Worm (Caenorhabditis elegans) whole organism, midembryonic: ENCODE measurements around the gene W09B6.4.

Experiments used
- T22C8.4 ChIP-seq: fragments of 200-800 bp; sonication (Bioruptor generic); IDR thresholded peaks from 2 replicates; pipeline ENCODE4 v1.3.6; 2022; ENCODE audit warnings: missing genetic modification characterization, missing compliant biosample characterization
- cog-1 ChIP-seq: sonication (generic microtip); optimal IDR thresholded peaks from 2 replicates; lab custom pipeline; 2016; ENCODE audit warnings: missing genetic modification characterization, missing compliant biosample characterization
- flt-1 ChIP-seq: fragments of 200-800 bp; sonication (Bioruptor generic); IDR thresholded peaks from 2 replicates; pipeline ENCODE4 v1.3.6; 2022; ENCODE audit warnings: missing genetic modification characterization, missing compliant biosample characterization
- klf-2 ChIP-seq: fragments of 200-800 bp; sonication (Bioruptor generic); conservative IDR thresholded peaks from 2 replicates; pipeline ENCODE4 v1.3.6; 2022; ENCODE audit warnings: missing genetic modification reagents, missing genetic modification characterization, missing compliant biosample characterization
- med-1 ChIP-seq: sonication (generic microtip); optimal IDR thresholded peaks from 2 replicates; lab custom pipeline; 2017; ENCODE audit warnings: missing genetic modification characterization, mild to moderate bottlenecking, missing compliant biosample characterization, antibody characterized with exemption, missing genetic modification reagents; ENCODE audit not compliant: insufficient read depth
- ref-1 ChIP-seq: fragments of 200-800 bp; sonication (Bioruptor generic); conservative IDR thresholded peaks from 2 replicates; pipeline ENCODE4 v1.3.6; 2022; ENCODE audit warnings: missing genetic modification reagents, missing genetic modification characterization, missing compliant biosample characterization
- tab-1 ChIP-seq: fragments of 200-800 bp; sonication (Bioruptor generic); IDR thresholded peaks from 2 replicates; pipeline ENCODE4 v1.3.6; 2022; ENCODE audit warnings: missing genetic modification characterization, missing compliant biosample characterization
- ztf-23 ChIP-seq: fragments of 200-800 bp; sonication (Bioruptor generic); IDR thresholded peaks from 2 replicates; pipeline ENCODE4 v1.3.6; 2022; ENCODE audit warnings: missing genetic modification reagents, missing genetic modification characterization, missing compliant biosample characterization
- ztf-29 ChIP-seq: fragments of 200-800 bp; sonication (Bioruptor generic); IDR thresholded peaks from 2 replicates; pipeline ENCODE4 v1.3.6; 2022; ENCODE audit warnings: missing genetic modification reagents, missing genetic modification characterization, missing compliant biosample characterization

W09B6.4 gene

DNA sequence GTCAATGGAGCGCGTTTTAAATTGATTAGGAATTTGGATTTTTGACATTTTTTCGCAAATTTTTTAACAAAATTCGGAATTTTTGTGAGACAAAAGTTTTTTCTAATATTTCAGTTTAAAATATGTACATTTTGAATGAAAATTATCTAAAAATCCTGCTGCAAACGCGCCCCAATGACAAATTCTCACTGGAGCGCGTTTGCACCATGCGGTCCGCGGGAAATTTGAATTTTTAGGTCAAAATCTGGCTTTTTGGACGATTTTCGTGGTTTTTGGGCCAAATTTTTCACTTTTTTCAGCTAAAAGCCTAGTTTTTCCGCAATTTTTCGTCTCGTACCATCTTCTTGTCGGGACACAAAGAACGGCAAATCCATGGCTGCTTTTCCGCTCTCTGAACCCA lies 7.9 kb downstream of the W09B6.4 start:
- TF ChIP-seq ztf-23 (GFP tag; lab: Robert Waterston, UW) (no peak), med-1 (GFP tag; lab: Kevin White, UChicago) (no peak), T22C8.4 (GFP tag; lab: Robert Waterston, UW) (no peak), ref-1 (GFP tag; lab: Robert Waterston, UW) (no peak), flt-1 (GFP tag; lab: Robert Waterston, UW) (no peak), klf-2 (GFP tag; lab: Robert Waterston, UW) (no peak), cog-1 (tag; lab: Kevin White, UChicago) (no peak), tab-1 (GFP tag; lab: Robert Waterston, UW) (no peak), ztf-29 (GFP tag; lab: Robert Waterston, UW) (no peak)

- no peak for TF ChIP-seq cog-1 (tag; lab: Kevin White, UChicago)
- no peak for TF ChIP-seq med-1 (GFP tag; lab: Kevin White, UChicago)
- no peak for TF ChIP-seq ref-1 (GFP tag; lab: Robert Waterston, UW)
- no peak for TF ChIP-seq flt-1 (GFP tag; lab: Robert Waterston, UW)
- no peak for TF ChIP-seq ztf-23 (GFP tag; lab: Robert Waterston, UW)
- TF ChIP-seq ztf-29 (GFP tag; lab: Robert Waterston, UW), result no peak
- TF ChIP-seq T22C8.4 (GFP tag; lab: Robert Waterston, UW), result no peak
- TF ChIP-seq klf-2 (GFP tag; lab: Robert Waterston, UW), result no peak
- no peak for TF ChIP-seq tab-1 (GFP tag; lab: Robert Waterston, UW)
These were observed 8.8 kb downstream of the W09B6.4 start for ce11 chrII:1131821-1132220.

ce11 chrII:1131367-1131766 lies 9.3 kb downstream of the W09B6.4 start:
- TF ChIP-seq klf-2 (GFP tag; lab: Robert Waterston, UW), result no peak
- TF ChIP-seq ztf-23 (GFP tag; lab: Robert Waterston, UW), result no peak
- TF ChIP-seq T22C8.4 (GFP tag; lab: Robert Waterston, UW), result no peak
- no peak for TF ChIP-seq ref-1 (GFP tag; lab: Robert Waterston, UW)
- no peak for TF ChIP-seq med-1 (GFP tag; lab: Kevin White, UChicago)

DNA sequence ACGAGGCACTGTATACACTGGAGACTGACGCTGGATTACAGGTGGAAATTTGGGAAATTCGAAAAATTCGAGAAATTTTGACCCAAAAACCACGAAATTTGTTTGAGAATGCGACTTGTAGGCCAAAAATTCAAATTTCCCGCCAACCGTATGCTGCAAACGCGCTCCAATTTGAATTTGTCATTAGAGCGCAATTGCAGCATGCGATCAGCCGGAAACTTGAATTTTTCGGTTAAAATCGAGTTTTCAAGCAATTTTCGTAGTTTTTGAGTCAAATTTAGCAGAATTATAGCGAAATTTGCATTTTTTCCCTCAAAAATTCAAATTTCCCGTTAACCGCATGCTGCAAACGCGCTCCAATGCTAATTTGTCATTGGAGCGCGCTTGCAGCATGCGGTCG lies 10.4 kb downstream of the W09B6.4 start:
- TF ChIP-seq cog-1 (tag; lab: Kevin White, UChicago) (no peak), klf-2 (GFP tag; lab: Robert Waterston, UW) (no peak), med-1 (GFP tag; lab: Kevin White, UChicago) (no peak), tab-1 (GFP tag; lab: Robert Waterston, UW) (no peak), ztf-29 (GFP tag; lab: Robert Waterston, UW) (no peak)

DNA sequence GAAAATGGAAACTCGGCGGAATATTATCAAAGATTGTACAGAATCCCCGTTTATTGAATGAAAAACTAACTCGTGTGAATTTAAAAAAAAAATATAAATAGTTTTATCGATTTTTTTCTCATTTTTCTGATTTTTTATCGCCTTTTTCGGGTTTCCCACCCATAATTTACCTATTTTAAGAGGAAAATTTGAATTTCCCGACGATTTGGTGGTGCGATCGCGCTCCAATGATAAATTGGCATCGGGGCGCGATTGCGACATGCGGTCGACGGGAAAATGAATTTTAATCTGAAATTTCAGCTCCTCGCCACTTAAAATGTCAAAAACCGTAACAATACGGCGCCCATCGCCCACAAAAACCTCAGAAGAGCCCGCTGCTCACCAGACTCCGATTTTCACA lies 13.0 kb downstream of the W09B6.4 start, which contains the start of gene taf-6.1:
Gene taf-6.1 (plus strand): TSS at position 301 of the 400 bp plus-strand sequence.
- no peak for TF ChIP-seq tab-1 (GFP tag; lab: Robert Waterston, UW)
- TF ChIP-seq flt-1 (GFP tag; lab: Robert Waterston, UW), result no peak
- no peak for TF ChIP-seq ztf-29 (GFP tag; lab: Robert Waterston, UW)
- TF ChIP-seq klf-2 (GFP tag; lab: Robert Waterston, UW), result no peak

- TF ChIP-seq T22C8.4 (GFP tag; lab: Robert Waterston, UW) (no peak), cog-1 (tag; lab: Kevin White, UChicago) (no peak), ref-1 (GFP tag; lab: Robert Waterston, UW) (no peak), ztf-29 (GFP tag; lab: Robert Waterston, UW) (no peak), klf-2 (GFP tag; lab: Robert Waterston, UW) (no peak), flt-1 (GFP tag; lab: Robert Waterston, UW) (no peak), tab-1 (GFP tag; lab: Robert Waterston, UW) (no peak), med-1 (GFP tag; lab: Kevin White, UChicago) (no peak), ztf-23 (GFP tag; lab: Robert Waterston, UW) (no peak)
These were observed 14.2 kb downstream of the W09B6.4 start for ce11 chrII:1126472-1126871.

- no peak for TF ChIP-seq cog-1 (tag; lab: Kevin White, UChicago)
- TF ChIP-seq ztf-29 (GFP tag; lab: Robert Waterston, UW), result no peak
- TF ChIP-seq med-1 (GFP tag; lab: Kevin White, UChicago), result no peak
- no peak for TF ChIP-seq klf-2 (GFP tag; lab: Robert Waterston, UW)
- TF ChIP-seq ztf-23 (GFP tag; lab: Robert Waterston, UW), result no peak
- no peak for TF ChIP-seq ref-1 (GFP tag; lab: Robert Waterston, UW)
- no peak for TF ChIP-seq flt-1 (GFP tag; lab: Robert Waterston, UW)
- TF ChIP-seq T22C8.4 (GFP tag; lab: Robert Waterston, UW), result no peak
- no peak for TF ChIP-seq tab-1 (GFP tag; lab: Robert Waterston, UW)
These were observed 15.9 kb downstream of the W09B6.4 start for ce11 chrII:1124757-1125156.

- no peak for TF ChIP-seq ztf-29 (GFP tag; lab: Robert Waterston, UW)
- TF ChIP-seq flt-1 (GFP tag; lab: Robert Waterston, UW), result no peak
- no peak for TF ChIP-seq tab-1 (GFP tag; lab: Robert Waterston, UW)
- TF ChIP-seq ref-1 (GFP tag; lab: Robert Waterston, UW), result no peak
- TF ChIP-seq med-1 (GFP tag; lab: Kevin White, UChicago), result no peak
- no peak for TF ChIP-seq T22C8.4 (GFP tag; lab: Robert Waterston, UW)
- no peak for TF ChIP-seq cog-1 (tag; lab: Kevin White, UChicago)
- TF ChIP-seq klf-2 (GFP tag; lab: Robert Waterston, UW), result no peak
- TF ChIP-seq ztf-23 (GFP tag; lab: Robert Waterston, UW), result no peak
These were observed 17.4 kb downstream of the W09B6.4 start, which contains the start of the genes sut-1 and eri-3 for ce11 chrII:1123208-1123607. Gene sut-1 (minus strand): TSS chrII:1123265. Gene eri-3 (plus strand): TSS chrII:1123534.

DNA sequence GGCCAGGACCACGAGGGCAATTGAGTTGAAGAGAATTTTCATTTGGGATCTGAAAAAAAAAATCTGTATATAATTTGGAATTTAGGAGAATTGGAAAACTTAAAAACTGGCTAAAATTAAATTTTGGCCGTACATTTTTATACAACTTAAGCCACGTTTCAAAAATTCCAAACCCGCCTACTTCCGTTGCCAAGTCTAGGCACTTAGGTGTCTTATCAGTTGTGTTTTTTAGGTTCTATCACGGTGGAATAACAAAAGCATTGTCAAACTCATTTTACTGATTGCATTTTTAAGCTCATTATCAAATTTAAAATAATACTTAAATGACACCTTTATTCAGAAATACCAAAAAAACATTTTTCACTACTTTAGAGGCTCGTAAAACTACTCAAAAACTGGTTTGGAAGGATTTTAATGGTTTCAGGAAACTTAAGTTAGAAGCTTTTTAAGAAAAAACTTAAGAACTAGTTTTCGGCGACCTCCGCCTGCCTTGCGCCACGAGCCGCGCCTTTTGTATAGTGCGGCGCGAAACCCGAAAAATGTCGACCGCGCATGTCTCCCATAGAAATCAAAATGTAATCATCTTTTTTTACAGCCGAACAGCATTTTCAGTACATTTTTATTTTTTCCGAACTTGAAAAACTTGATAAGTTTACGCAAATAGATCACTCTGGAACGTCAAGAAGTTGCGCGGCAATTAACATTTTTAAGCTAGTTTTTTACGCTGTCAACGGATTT lies 22.5 kb downstream of the W09B6.4 start, which contains the start of gene lips-13:
Gene lips-13 (minus strand): TSS at position 51 of the 738 bp plus-strand sequence.
- TF ChIP-seq ztf-23 (GFP tag; lab: Robert Waterston, UW), result no peak
- no peak for TF ChIP-seq flt-1 (GFP tag; lab: Robert Waterston, UW)
- no peak for TF ChIP-seq T22C8.4 (GFP tag; lab: Robert Waterston, UW)
- TF ChIP-seq ref-1 (GFP tag; lab: Robert Waterston, UW), result no peak
- no peak for TF ChIP-seq med-1 (GFP tag; lab: Kevin White, UChicago)
- TF ChIP-seq cog-1 (tag; lab: Kevin White, UChicago), result no peak
- TF ChIP-seq ztf-29 (GFP tag; lab: Robert Waterston, UW), result no peak
- TF ChIP-seq tab-1 (GFP tag; lab: Robert Waterston, UW), result no peak
- no peak for TF ChIP-seq klf-2 (GFP tag; lab: Robert Waterston, UW)
